Fruit fly (Drosophila melanogaster) whole organism, embryonic: ENCODE measurements around the gene HipHop.

Source experiments
- Asciz ChIP-seq: fragments of 200-800 bp; sonication (Bioruptor generic); optimal IDR thresholded peaks from 2 replicates; lab custom pipeline; 2017; ENCODE audit warnings: missing biosample characterization, mild to moderate bottlenecking, missing genetic modification characterization, missing genetic modification reagents
- B-H1 ChIP-seq: fragments of 200-800 bp; sonication (Bioruptor generic); IDR thresholded peaks from 3 replicates; pipeline ENCODE4 v1.3.6; 2022; ENCODE audit warnings: missing biosample characterization, missing genetic modification characterization
- BEAF-32 ChIP-seq: fragments of 200-800 bp; sonication (Bioruptor generic); optimal IDR thresholded peaks from 3 replicates; lab custom pipeline; 2017; ENCODE audit warnings: missing biosample characterization, missing genetic modification characterization, mild to moderate bottlenecking, moderate library complexity, missing genetic modification reagents
- CG1024 ChIP-seq: fragments of 200-800 bp; sonication (Bioruptor generic); IDR thresholded peaks from 2 replicates; pipeline ENCODE4 v1.3.6; 2022; ENCODE audit warnings: missing biosample characterization, missing genetic modification characterization
- CG10274 ChIP-seq: fragments of 200-800 bp; sonication (Bioruptor generic); optimal IDR thresholded peaks from 3 replicates; lab custom pipeline; 2017; ENCODE audit warnings: missing biosample characterization, mild to moderate bottlenecking, missing genetic modification characterization
- CG10462 ChIP-seq: fragments of 200-800 bp; sonication (Bioruptor generic); optimal IDR thresholded peaks from 2 replicates; lab custom pipeline; 2016; ENCODE audit warnings: missing biosample characterization, missing genetic modification characterization
- CG11093 ChIP-seq: fragments of 200-800 bp; sonication (Bioruptor generic); IDR thresholded peaks from 3 replicates; pipeline ENCODE4 v1.3.6; 2022; ENCODE audit warnings: missing biosample characterization, missing genetic modification characterization
- CG12769 ChIP-seq: fragments of 200-800 bp; sonication (Bioruptor generic); optimal IDR thresholded peaks from 2 replicates; lab custom pipeline; 2019; ENCODE audit warnings: missing biosample characterization, mild to moderate bottlenecking, missing genetic modification characterization, moderate library complexity
- CG14050 ChIP-seq: fragments of 200-800 bp; sonication (Bioruptor generic); IDR thresholded peaks from 3 replicates; pipeline ENCODE4 v1.3.6; 2022; ENCODE audit warnings: missing biosample characterization, missing genetic modification characterization
- CG16863 ChIP-seq: fragments of 200-800 bp; sonication (Bioruptor generic); optimal IDR thresholded peaks from 3 replicates; lab custom pipeline; 2016; ENCODE audit warnings: missing biosample characterization, missing genetic modification characterization
- CG17359 ChIP-seq: fragments of 200-800 bp; sonication (Bioruptor generic); optimal IDR thresholded peaks from 3 replicates; lab custom pipeline; 2018; ENCODE audit warnings: missing biosample characterization, mild to moderate bottlenecking, missing genetic modification characterization, moderate library complexity
- CG2120 ChIP-seq: fragments of 200-800 bp; sonication (Bioruptor generic); optimal IDR thresholded peaks from 3 replicates; lab custom pipeline; 2016; ENCODE audit warnings: missing biosample characterization, missing genetic modification characterization
- CG31441 ChIP-seq: fragments of 200-800 bp; sonication (Bioruptor generic); IDR thresholded peaks from 2 replicates; pipeline ENCODE4 v1.3.6; 2022; ENCODE audit warnings: missing biosample characterization, missing genetic modification characterization
- CG6175 ChIP-seq: fragments of 200-800 bp; sonication (Bioruptor generic); IDR thresholded peaks from 3 replicates; pipeline ENCODE4 v1.3.6; 2022; ENCODE audit warnings: missing biosample characterization, missing genetic modification characterization
- CG6813 ChIP-seq: fragments of 200-800 bp; sonication (Bioruptor generic); optimal IDR thresholded peaks from 2 replicates; lab custom pipeline; 2017; ENCODE audit warnings: missing biosample characterization, missing genetic modification characterization, mild to moderate bottlenecking, moderate library complexity, missing genetic modification reagents
- CG8359 ChIP-seq: fragments of 200-800 bp; sonication (Bioruptor generic); optimal IDR thresholded peaks from 2 replicates; lab custom pipeline; 2017; ENCODE audit warnings: missing biosample characterization, mild to moderate bottlenecking, missing genetic modification characterization, borderline replicate concordance
- CTCF ChIP-seq: fragments of 200-800 bp; sonication (Bioruptor generic); optimal IDR thresholded peaks from 2 replicates; lab custom pipeline; 2017; ENCODE audit warnings: missing biosample characterization, mild to moderate bottlenecking, missing genetic modification characterization, moderate library complexity
- D ChIP-seq, 2 experiments: fragments of 200-800 bp in 1 of 2; fragments of >200 bp in 1 of 2; sonication (Bioruptor generic) in 1 of 2; optimal IDR thresholded peaks; 2 replicates in 1 of 2; 3 replicates in 1 of 2; lab custom pipeline; 2017; ENCODE audit warnings: mild to moderate bottlenecking in 1 of 2, missing biosample characterization in 1 of 2, missing genetic modification characterization in 1 of 2, missing genetic modification reagents in 1 of 2
- Dfd ChIP-seq, 2 experiments: fragments of >200 bp; optimal IDR thresholded peaks; 2 replicates each; lab custom pipeline; 2017; ENCODE audit warnings: missing biosample characterization in 2 of 2, missing genetic modification characterization in 2 of 2
- Doc2 ChIP-seq: fragments of 200-800 bp; sonication (Bioruptor generic); IDR thresholded peaks from 2 replicates; pipeline ENCODE4 v1.3.6; 2022; ENCODE audit warnings: missing biosample characterization, missing genetic modification characterization
- HLH4C ChIP-seq: fragments of 200-800 bp; sonication (Bioruptor generic); IDR thresholded peaks from 3 replicates; pipeline ENCODE4 v1.3.6; 2022; ENCODE audit warnings: missing biosample characterization, missing genetic modification characterization; ENCODE audit not compliant: partially characterized antibody
- HLH54F ChIP-seq: fragments of 200-800 bp; sonication (Bioruptor generic); optimal IDR thresholded peaks from 3 replicates; lab custom pipeline; 2016; ENCODE audit warnings: missing biosample characterization, missing genetic modification characterization
- Meics ChIP-seq: fragments of 200-800 bp; sonication (Bioruptor generic); optimal IDR thresholded peaks from 2 replicates; lab custom pipeline; 2017; ENCODE audit warnings: missing biosample characterization, mild to moderate bottlenecking, missing genetic modification characterization
- NC2α ChIP-seq: fragments of 200-800 bp; sonication (Bioruptor generic); optimal IDR thresholded peaks from 2 replicates; lab custom pipeline; 2016; ENCODE audit warnings: missing biosample characterization, missing genetic modification characterization
- NK7.1 ChIP-seq: fragments of 200-800 bp; sonication (Bioruptor generic); optimal IDR thresholded peaks from 3 replicates; lab custom pipeline; 2016; ENCODE audit warnings: missing biosample characterization, missing genetic modification characterization
- PHDP ChIP-seq: fragments of 200-800 bp; sonication (Bioruptor generic); optimal IDR thresholded peaks from 3 replicates; lab custom pipeline; 2018; ENCODE audit warnings: missing biosample characterization, mild to moderate bottlenecking, missing genetic modification characterization, moderate library complexity
- Sox100B ChIP-seq: fragments of 200-800 bp; sonication (Bioruptor generic); optimal IDR thresholded peaks from 3 replicates; lab custom pipeline; 2018; ENCODE audit warnings: missing biosample characterization, mild to moderate bottlenecking, missing genetic modification characterization
- Spps ChIP-seq: fragments of 200-800 bp; sonication (Bioruptor generic); optimal IDR thresholded peaks from 2 replicates; lab custom pipeline; 2018; ENCODE audit warnings: missing biosample characterization, mild to moderate bottlenecking, missing genetic modification characterization
- Sry-β ChIP-seq: fragments of 200-800 bp; sonication (Bioruptor generic); optimal IDR thresholded peaks from 2 replicates; lab custom pipeline; 2018; ENCODE audit warnings: missing biosample characterization, mild to moderate bottlenecking, missing genetic modification characterization, moderate library complexity
- ara ChIP-seq: fragments of 200-800 bp; sonication (Bioruptor generic); IDR thresholded peaks from 2 replicates; pipeline ENCODE4 v1.3.6; 2022; ENCODE audit warnings: missing biosample characterization, missing genetic modification characterization
- bsh ChIP-seq, 2 experiments: fragments of 200-800 bp; sonication (Bioruptor generic); optimal IDR thresholded peaks; 2 replicates each; lab custom pipeline; 2017 to 2018; ENCODE audit warnings: mild to moderate bottlenecking in 2 of 2, missing biosample characterization in 2 of 2, missing genetic modification characterization in 2 of 2, moderate library complexity in 1 of 2
- btn ChIP-seq: fragments of 200-800 bp; sonication (Bioruptor generic); optimal IDR thresholded peaks from 2 replicates; lab custom pipeline; 2016; ENCODE audit warnings: missing biosample characterization, missing genetic modification characterization
- chif ChIP-seq, 2 experiments: fragments of 200-800 bp; sonication (Bioruptor generic); optimal IDR thresholded peaks; 3 replicates each; lab custom pipeline; 2016; ENCODE audit warnings: missing biosample characterization in 2 of 2, missing genetic modification characterization in 2 of 2
- corto ChIP-seq: fragments of 200-800 bp; sonication (Bioruptor generic); optimal IDR thresholded peaks from 2 replicates; lab custom pipeline; 2016; ENCODE audit warnings: missing biosample characterization, mild to moderate bottlenecking, missing genetic modification characterization, moderate library complexity
- crol ChIP-seq: fragments of 200-800 bp; sonication (Bioruptor generic); IDR thresholded peaks from 2 replicates; pipeline ENCODE4 v1.3.6; 2022; ENCODE audit warnings: missing biosample characterization, missing genetic modification characterization
- da ChIP-seq: fragments of 200-800 bp; sonication (Bioruptor generic); optimal IDR thresholded peaks from 2 replicates; lab custom pipeline; 2016; ENCODE audit warnings: missing biosample characterization, missing genetic modification characterization
- exex ChIP-seq: fragments of 200-800 bp; sonication (Bioruptor generic); optimal IDR thresholded peaks from 4 replicates; lab custom pipeline; 2018; ENCODE audit warnings: missing biosample characterization, mild to moderate bottlenecking, missing genetic modification characterization, moderate library complexity
- fd64A ChIP-seq: fragments of 200-800 bp; sonication (Bioruptor generic); optimal IDR thresholded peaks from 3 replicates; lab custom pipeline; 2018; ENCODE audit warnings: missing biosample characterization, mild to moderate bottlenecking, missing genetic modification characterization
- hbn ChIP-seq: fragments of 200-800 bp; sonication (Bioruptor generic); IDR thresholded peaks from 2 replicates; pipeline ENCODE4 v1.3.6; 2022; ENCODE audit warnings: missing biosample characterization, missing genetic modification characterization; ENCODE audit not compliant: partially characterized antibody
- jumu ChIP-seq: fragments of 200-800 bp; sonication (Bioruptor generic); optimal IDR thresholded peaks from 3 replicates; lab custom pipeline; 2016; ENCODE audit warnings: missing biosample characterization, missing genetic modification characterization
- odd ChIP-seq: fragments of 200-800 bp; sonication (Bioruptor generic); optimal IDR thresholded peaks from 2 replicates; lab custom pipeline; 2017; ENCODE audit warnings: missing biosample characterization, mild to moderate bottlenecking, missing genetic modification characterization
- pb ChIP-seq: fragments of 200-800 bp; sonication (Bioruptor generic); optimal IDR thresholded peaks from 3 replicates; lab custom pipeline; 2016; ENCODE audit warnings: missing biosample characterization, missing genetic modification characterization
- pros ChIP-seq: fragments of 200-800 bp; sonication (Bioruptor generic); optimal IDR thresholded peaks from 3 replicates; lab custom pipeline; 2019; ENCODE audit warnings: missing biosample characterization, mild to moderate bottlenecking, missing genetic modification characterization, moderate library complexity
- pum ChIP-seq: fragments of 200-800 bp; sonication (Bioruptor generic); optimal IDR thresholded peaks from 2 replicates; lab custom pipeline; 2016; ENCODE audit warnings: missing biosample characterization, missing genetic modification characterization
- pzg ChIP-seq: fragments of 200-800 bp; sonication (Bioruptor generic); optimal IDR thresholded peaks from 3 replicates; lab custom pipeline; 2018; ENCODE audit warnings: missing biosample characterization, mild to moderate bottlenecking, missing genetic modification characterization, moderate library complexity
- repo ChIP-seq: fragments of 200-800 bp; sonication (Bioruptor generic); optimal IDR thresholded peaks from 2 replicates; lab custom pipeline; 2016; ENCODE audit warnings: missing biosample characterization, missing genetic modification characterization
- sim ChIP-seq: fragments of 200-800 bp; sonication (Bioruptor generic); IDR thresholded peaks from 2 replicates; pipeline ENCODE4 v1.3.6; 2022; ENCODE audit warnings: missing biosample characterization, missing genetic modification characterization
- slou ChIP-seq: fragments of 200-800 bp; sonication (Bioruptor generic); optimal IDR thresholded peaks from 3 replicates; lab custom pipeline; 2016; ENCODE audit warnings: missing biosample characterization, missing genetic modification characterization
- sna ChIP-seq: fragments of 200-800 bp; sonication (Bioruptor generic); IDR thresholded peaks from 2 replicates; pipeline ENCODE4 v1.3.6; 2022; ENCODE audit warnings: missing biosample characterization, missing genetic modification characterization; ENCODE audit not compliant: partially characterized antibody
- tna ChIP-seq: fragments of 200-800 bp; sonication (Bioruptor generic); IDR thresholded peaks from 2 replicates; pipeline ENCODE4 v1.3.6; 2022; ENCODE audit warnings: missing biosample characterization, missing genetic modification characterization; ENCODE audit not compliant: partially characterized antibody
- vfl ChIP-seq: fragments of 200-800 bp; sonication (Bioruptor generic); optimal IDR thresholded peaks from 2 replicates; lab custom pipeline; 2016; ENCODE audit warnings: missing biosample characterization, missing genetic modification characterization

The HipHop gene

dm6 chr3L:18846272-18846741, 25.3 kb downstream of the HipHop start (continued):
- TF ChIP-seq BEAF-32 (GFP tag; lab: Kevin White, UChicago) (no peak), pum (GFP tag; lab: Kevin White, UChicago) (no peak), HLH54F (GFP tag; lab: Kevin White, UChicago) (no peak), Doc2 (GFP tag; lab: Robert Waterston, UW) (no peak), CG14050 (GFP tag; lab: Robert Waterston, UW) (no peak), CG8359 (GFP tag; lab: Kevin White, UChicago) (no peak), hbn (no peak), PHDP (tag; lab: Kevin White, UChicago) (peak; percentile 15), sim (GFP tag; lab: Robert Waterston, UW) (no peak), slou (no peak), btn (GFP tag; lab: Kevin White, UChicago) (no peak), CG17359 (tag; lab: Kevin White, UChicago) (no peak), ara (no peak), NK7.1 (GFP tag; lab: Kevin White, UChicago) (no peak), CG6813 (GFP tag; lab: Kevin White, UChicago) (peak; percentile 53), crol (no peak), Dfd (GFP tag; optimal IDR thresholded peaks at IDR 0.05; lab: Kevin White, UChicago) (no peak), CG31441 (GFP tag; lab: Robert Waterston, UW) (peak; percentile 52), CG12769 (peak; percentile 35), CG10274 (GFP tag; lab: Kevin White, UChicago) (no peak), exex (tag; lab: Kevin White, UChicago) (peak; percentile 12), NC2α (GFP tag; lab: Kevin White, UChicago) (no peak), CG16863 (GFP tag; lab: Kevin White, UChicago) (no peak), chif (GFP tag; optimal IDR thresholded peaks at IDR 0.05; lab: Kevin White, UChicago) (no peak), da (GFP tag; lab: Kevin White, UChicago) (no peak), pros (GFP tag; lab: Kevin White, UChicago) (no peak), sna (GFP tag; lab: Robert Waterston, UW) (no peak), CG1024 (GFP tag; lab: Robert Waterston, UW) (no peak), vfl (GFP tag; lab: Kevin White, UChicago) (no peak), fd64A (GFP tag; lab: Kevin White, UChicago) (no peak), corto (GFP tag; lab: Kevin White, UChicago) (no peak), pb (GFP tag; lab: Kevin White, UChicago) (no peak), CG6175 (GFP tag; lab: Robert Waterston, UW) (no peak), HLH4C (GFP tag; lab: Robert Waterston, UW) (no peak), B-H1 (GFP tag; lab: Robert Waterston, UW) (no peak), Asciz (GFP tag; lab: Kevin White, UChicago) (peak; percentile 3), repo (no peak), Spps (no peak), CTCF (GFP tag; lab: Kevin White, UChicago) (peak; percentile 80), CG11093 (no peak), jumu (GFP tag; lab: Kevin White, UChicago) (no peak), Meics (peak; percentile 27), Sox100B (no peak), D (optimal IDR thresholded peaks at IDR 0.05; lab: Kevin White, UChicago) (no peak), D (GFP tag; optimal IDR thresholded peaks at IDR 0.05; lab: Kevin White, UChicago) (no peak), tna (GFP tag; lab: Robert Waterston, UW) (no peak), Sry-β (no peak), bsh (GFP tag; optimal IDR thresholded peaks at IDR 0.05; lab: Kevin White, UChicago) (no peak), pzg (GFP tag; lab: Kevin White, UChicago) (no peak), odd (GFP tag; lab: Kevin White, UChicago) (no peak), CG2120 (GFP tag; lab: Kevin White, UChicago) (no peak), CG10462 (no peak)
